Worm (Caenorhabditis elegans): ENCODE measurements around the gene C46C11.3.

Gene C46C11.3

ce11 chrX:4636143-4636542, 14.0 kb downstream of the C46C11.3 start:
- TF ChIP-seq C16A3.4 (tag; optimal IDR thresholded peaks at IDR 0.05) (no peak), skn-1 (tag; optimal IDR thresholded peaks at IDR 0.05) (no peak), sox-4 (tag; optimal IDR thresholded peaks at IDR 0.05) (no peak), elt-3 (tag; optimal IDR thresholded peaks at IDR 0.05) (peak in 1 of 6 experiments; percentile 4), lin-39 (tag; optimal IDR thresholded peaks at IDR 0.05) (no peak), lsy-2 (tag; optimal IDR thresholded peaks at IDR 0.05) (no peak), lir-3 (tag; optimal IDR thresholded peaks at IDR 0.05; ENCODE audit: poor library complexity) (no peak), nhr-28 (tag; optimal IDR thresholded peaks at IDR 0.05) (no peak), elt-2 (tag; optimal IDR thresholded peaks at IDR 0.05) (peak; percentile 48)

- TF ChIP-seq unc-62 (GFP tag; optimal IDR thresholded peaks at IDR 0.05) (no peak), alr-1 (tag; optimal IDR thresholded peaks at IDR 0.05; ENCODE audit: borderline replicate concordance) (no peak), nhr-71 (tag; optimal IDR thresholded peaks at IDR 0.05) (no peak), xbp-1 (tag; optimal IDR thresholded peaks at IDR 0.05) (no peak), pag-3 (tag; optimal IDR thresholded peaks at IDR 0.05; ENCODE audit: borderline replicate concordance, insufficient read depth) (no peak), efl-3 (GFP tag; optimal IDR thresholded peaks at IDR 0.05) (no peak), sox-4 (tag; optimal IDR thresholded peaks at IDR 0.05) (no peak)
These were observed 14.7 kb downstream of the C46C11.3 start, which contains the start of gene hosl-1 for ce11 chrX:4636821-4637220. TSS of gene hosl-1 (plus strand) at chrX:4637121.

ce11 chrX:4647104-4647503, 25.0 kb downstream of the C46C11.3 start, which contains the start of gene C46C11.4:
TSS of gene C46C11.4 (minus strand) at chrX:4647204.
- TF ChIP-seq Y116A8C.19 (tag; optimal IDR thresholded peaks at IDR 0.05; ENCODE audit: borderline replicate concordance) (no peak), unc-30 (tag; optimal IDR thresholded peaks at IDR 0.05) (no peak), ets-5 (GFP tag; IDR thresholded peaks at IDR 0.05) (no peak), alr-1 (tag; optimal IDR thresholded peaks at IDR 0.05; ENCODE audit: borderline replicate concordance) (no peak), elt-3 (tag; optimal IDR thresholded peaks at IDR 0.05) (no peak), unc-130 (tag; optimal IDR thresholded peaks at IDR 0.05) (no peak), snpc-4 (tag; optimal IDR thresholded peaks at IDR 0.05) (no peak), C34B4.2 (tag; optimal IDR thresholded peaks at IDR 0.05) (no peak), ces-1 (GFP tag; optimal IDR thresholded peaks at IDR 0.05) (no peak), efl-3 (GFP tag; optimal IDR thresholded peaks at IDR 0.05) (no peak)

ce11 chrX:4649097-4649496, 27.0 kb downstream of the C46C11.3 start, which contains the start of gene ent-5:
TSS of gene ent-5 (minus strand) at chrX:4649197.
- TF ChIP-seq elt-2 (tag; optimal IDR thresholded peaks at IDR 0.05) (no peak), unc-98 (GFP tag; IDR thresholded peaks at IDR 0.05) (no peak), C34B4.2 (tag; optimal IDR thresholded peaks at IDR 0.05) (no peak), snu-23 (GFP tag; optimal IDR thresholded peaks at IDR 0.05) (no peak), nhr-76 (tag; optimal IDR thresholded peaks at IDR 0.05) (no peak), unc-30 (tag; optimal IDR thresholded peaks at IDR 0.05) (no peak), lir-3 (tag; optimal IDR thresholded peaks at IDR 0.05; ENCODE audit: poor library complexity) (no peak)

ce11 chrX:4651428-4651827, 29.3 kb downstream of the C46C11.3 start:
- TF ChIP-seq hlh-4 (tag; optimal IDR thresholded peaks at IDR 0.05) (no peak), nhr-85 (tag) (no peak), C16A3.4 (tag; optimal IDR thresholded peaks at IDR 0.05) (no peak), aly-2 (tag; optimal IDR thresholded peaks at IDR 0.05) (no peak), vab-15 (tag; optimal IDR thresholded peaks at IDR 0.05) (no peak), dsc-1 (tag; optimal IDR thresholded peaks at IDR 0.05) (no peak), nhr-237 (tag; optimal IDR thresholded peaks at IDR 0.05) (no peak), mep-1 (tag; optimal IDR thresholded peaks at IDR 0.05) (no peak), hpl-2 (GFP tag; optimal IDR thresholded peaks at IDR 0.05) (no peak), lin-35 (GFP tag; optimal IDR thresholded peaks at IDR 0.05) (no peak), elt-3 (tag; optimal IDR thresholded peaks at IDR 0.05) (no peak), jun-1 (tag; optimal IDR thresholded peaks at IDR 0.05) (no peak), ceh-82 (tag; optimal IDR thresholded peaks at IDR 0.05) (no peak), ceh-63 (GFP tag; optimal IDR thresholded peaks at IDR 0.05) (no peak)
